Worm (Caenorhabditis elegans) whole organism, young adult: ENCODE results near the gene Y59H11AM.4.

Experiments used
- B0035.1 ChIP-seq: sonication (generic microtip); optimal IDR thresholded peaks from 2 replicates; lab custom pipeline; 2016; ENCODE audit warnings: missing genetic modification characterization, mild to moderate bottlenecking, missing compliant biosample characterization, missing genotype, missing genetic modification reagents
- C06A6.2 ChIP-seq: fragments of 200-800 bp; sonication (Bioruptor generic); conservative IDR thresholded peaks from 2 replicates; pipeline ENCODE4 v1.3.6; 2022; ENCODE audit warnings: missing genetic modification characterization, missing compliant biosample characterization
- C17E4.6 ChIP-seq: fragments of 200-800 bp; sonication (Bioruptor generic); IDR thresholded peaks from 2 replicates; pipeline ENCODE4 v1.3.6; 2022; ENCODE audit warnings: missing genetic modification reagents, missing genetic modification characterization, missing compliant biosample characterization
- F22D6.2 ChIP-seq: sonication (generic microtip); optimal IDR thresholded peaks from 2 replicates; lab custom pipeline; 2016; ENCODE audit warnings: mild to moderate bottlenecking, missing genetic modification characterization, missing compliant biosample characterization
- F23B12.7 ChIP-seq: sonication (generic microtip); optimal IDR thresholded peaks from 2 replicates; lab custom pipeline; 2017; ENCODE audit warnings: missing genetic modification characterization, mild to moderate bottlenecking, missing compliant biosample characterization, antibody characterized with exemption, moderate library complexity; ENCODE audit not compliant: insufficient read depth
- F33H1.4 ChIP-seq: fragments of 200-800 bp; sonication (Bioruptor generic); IDR thresholded peaks from 2 replicates; pipeline ENCODE4 v1.3.6; 2022; ENCODE audit warnings: missing genetic modification reagents, missing genetic modification characterization, missing compliant biosample characterization
- F37B4.10 ChIP-seq: fragments of 200-800 bp; sonication (Bioruptor generic); IDR thresholded peaks from 2 replicates; pipeline ENCODE4 v1.3.6; 2022; ENCODE audit warnings: missing genetic modification characterization, missing compliant biosample characterization
- F49E8.2 ChIP-seq: sonication (generic microtip); optimal IDR thresholded peaks from 3 replicates; lab custom pipeline; 2017; ENCODE audit warnings: missing genetic modification characterization, mild to moderate bottlenecking, missing compliant biosample characterization, antibody characterized with exemption, moderate library complexity; ENCODE audit not compliant: insufficient read depth
- F55B11.4 ChIP-seq: sonication (generic microtip); optimal IDR thresholded peaks from 2 replicates; lab custom pipeline; 2016; ENCODE audit warnings: missing compliant biosample characterization, missing genetic modification characterization, borderline replicate concordance; ENCODE audit not compliant: insufficient read depth
- K11D2.4 ChIP-seq: fragments of 200-800 bp; sonication (Bioruptor generic); IDR thresholded peaks from 2 replicates; pipeline ENCODE4 v1.3.6; 2022; ENCODE audit warnings: missing genetic modification reagents, missing genetic modification characterization, missing compliant biosample characterization
- K12H6.12 ChIP-seq: fragments of 200-800 bp; sonication (Bioruptor generic); optimal IDR thresholded peaks from 2 replicates; lab custom pipeline; 2018; ENCODE audit warnings: mild to moderate bottlenecking, missing genetic modification characterization, missing compliant biosample characterization
- Y53G8AR.9 ChIP-seq: fragments of 200-800 bp; sonication (Bioruptor generic); conservative IDR thresholded peaks from 2 replicates; pipeline ENCODE4 v1.3.6; 2022; ENCODE audit warnings: missing genetic modification reagents, missing genetic modification characterization, missing compliant biosample characterization
- Y95B8A.8 ChIP-seq: fragments of 200-800 bp; sonication (Bioruptor generic); IDR thresholded peaks from 2 replicates; pipeline ENCODE4 v1.3.6; 2022; ENCODE audit warnings: missing genetic modification reagents, missing genetic modification characterization, missing compliant biosample characterization
- aptf-2 ChIP-seq: fragments of 200-800 bp; sonication (Bioruptor generic); conservative IDR thresholded peaks from 2 replicates; pipeline ENCODE4 v1.3.6; 2022; ENCODE audit warnings: missing genetic modification reagents, missing genetic modification characterization, missing compliant biosample characterization
- cebp-1 ChIP-seq, 2 experiments: fragments of 200-800 bp in 1 of 2; sonication (Bioruptor generic) in 1 of 2; sonication (generic microtip) in 1 of 2; IDR thresholded peaks in 1 of 2; optimal IDR thresholded peaks in 1 of 2; 2 replicates each; pipeline versions ENCODE4 v1.3.6 to Lab custom; 2017 to 2022; ENCODE audit warnings: missing compliant biosample characterization in 2 of 2, missing genetic modification characterization in 2 of 2, mild to moderate bottlenecking in 1 of 2, missing genetic modification reagents in 1 of 2, moderate library complexity in 1 of 2
- ceh-40 ChIP-seq: fragments of 200-800 bp; sonication (Bioruptor generic); IDR thresholded peaks from 2 replicates; pipeline ENCODE4 v1.3.6; 2022; ENCODE audit warnings: missing genetic modification characterization, missing compliant biosample characterization
- ceh-91 ChIP-seq: fragments of 200-800 bp; sonication (Bioruptor generic); IDR thresholded peaks from 2 replicates; pipeline ENCODE4 v1.3.6; 2022; ENCODE audit warnings: missing genetic modification reagents, missing genetic modification characterization, missing compliant biosample characterization
- egl-44 ChIP-seq: fragments of 200-800 bp; sonication (Bioruptor generic); IDR thresholded peaks from 2 replicates; pipeline ENCODE4 v1.3.6; 2022; ENCODE audit warnings: missing genetic modification reagents, missing genetic modification characterization, missing compliant biosample characterization
- ets-4 ChIP-seq: fragments of 200-800 bp; sonication (Bioruptor generic); optimal IDR thresholded peaks from 2 replicates; lab custom pipeline; 2018; ENCODE audit warnings: mild to moderate bottlenecking, missing genetic modification characterization, missing compliant biosample characterization
- gei-17 ChIP-seq: fragments of 200-800 bp; sonication (Bioruptor generic); optimal IDR thresholded peaks from 2 replicates; lab custom pipeline; 2018; ENCODE audit warnings: mild to moderate bottlenecking, missing genetic modification characterization, missing compliant biosample characterization
- hmg-1.2 ChIP-seq: fragments of 200-800 bp; sonication (Bioruptor generic); IDR thresholded peaks from 2 replicates; pipeline ENCODE4 v1.3.6; 2022; ENCODE audit warnings: missing genetic modification reagents, missing genetic modification characterization, missing compliant biosample characterization
- hsf-1 ChIP-seq: fragments of 200-800 bp; sonication (Bioruptor generic); IDR thresholded peaks from 2 replicates; pipeline ENCODE4 v1.3.6; 2022; ENCODE audit warnings: missing genetic modification reagents, missing genetic modification characterization, missing compliant biosample characterization
- lag-1 ChIP-seq: fragments of 200-800 bp; sonication (Bioruptor generic); IDR thresholded peaks from 2 replicates; pipeline ENCODE4 v1.3.6; 2022; ENCODE audit warnings: missing genetic modification reagents, missing genetic modification characterization, missing compliant biosample characterization
- let-526 ChIP-seq: fragments of 200-800 bp; sonication (Bioruptor generic); IDR thresholded peaks from 2 replicates; pipeline ENCODE4 v1.3.6; 2022; ENCODE audit warnings: missing genetic modification reagents, missing genetic modification characterization, missing compliant biosample characterization
- let-607 ChIP-seq, 2 experiments: fragments of 200-800 bp in 1 of 2; sonication (Bioruptor generic) in 1 of 2; sonication (generic microtip) in 1 of 2; optimal IDR thresholded peaks; 2 replicates each; lab custom pipeline; 2016 to 2018; ENCODE audit warnings: mild to moderate bottlenecking in 2 of 2, missing compliant biosample characterization in 2 of 2, missing genetic modification characterization in 2 of 2, moderate library complexity in 2 of 2, missing genotype in 1 of 2
- lin-26 ChIP-seq: fragments of 200-800 bp; sonication (Bioruptor generic); IDR thresholded peaks from 2 replicates; pipeline ENCODE4 v1.3.6; 2022; ENCODE audit warnings: missing genetic modification reagents, missing genetic modification characterization, missing compliant biosample characterization
- lin-35 ChIP-seq, 3 experiments: fragments of 150-350 bp in 2 of 3; sonication (generic microtip) in 1 of 3; optimal IDR thresholded peaks; 2 replicates each; lab custom pipeline; 2014 to 2018; ENCODE audit warnings: missing biosample characterization in 3 of 3, missing genetic modification characterization in 3 of 3, missing genetic modification reagents in 3 of 3
- lin-54 ChIP-seq: fragments of 200-800 bp; sonication (Bioruptor generic); optimal IDR thresholded peaks from 2 replicates; lab custom pipeline; 2018; ENCODE audit warnings: mild to moderate bottlenecking, missing genetic modification characterization, missing compliant biosample characterization
- madf-10 ChIP-seq: sonication (generic microtip); optimal IDR thresholded peaks from 2 replicates; lab custom pipeline; 2016; ENCODE audit warnings: mild to moderate bottlenecking, missing genetic modification characterization, missing compliant biosample characterization
- nfyb-1 ChIP-seq: fragments of 200-800 bp; sonication (Bioruptor generic); IDR thresholded peaks from 2 replicates; pipeline ENCODE4 v1.3.6; 2022; ENCODE audit warnings: missing genetic modification reagents, missing genetic modification characterization, missing compliant biosample characterization
- nhr-80 ChIP-seq: sonication (generic microtip); optimal IDR thresholded peaks from 2 replicates; lab custom pipeline; 2016; ENCODE audit warnings: missing genetic modification characterization, missing compliant biosample characterization
- nhr-90 ChIP-seq: sonication (generic microtip); optimal IDR thresholded peaks from 2 replicates; lab custom pipeline; 2016; ENCODE audit warnings: missing genotype, mild to moderate bottlenecking, missing genetic modification characterization, missing compliant biosample characterization
- pha-4 ChIP-seq: fragments of 150-350 bp; sonication (generic microtip); optimal IDR thresholded peaks from 2 replicates; lab custom pipeline; 2014; ENCODE audit warnings: missing biosample characterization, missing genetic modification reagents, missing genetic modification characterization
- repo-1 ChIP-seq: sonication (generic microtip); optimal IDR thresholded peaks from 2 replicates; lab custom pipeline; 2017; ENCODE audit warnings: mild to moderate bottlenecking, missing genetic modification characterization, missing compliant biosample characterization
- sdz-38 ChIP-seq: sonication (generic microtip); optimal IDR thresholded peaks from 2 replicates; lab custom pipeline; 2016; ENCODE audit warnings: missing genotype, missing genetic modification characterization, missing compliant biosample characterization
- sea-2 ChIP-seq: fragments of 200-800 bp; sonication (Bioruptor generic); IDR thresholded peaks from 2 replicates; pipeline ENCODE4 v1.3.6; 2022; ENCODE audit warnings: missing genetic modification characterization, missing compliant biosample characterization
- snpc-1.3 ChIP-seq: sonication (generic microtip); optimal IDR thresholded peaks from 2 replicates; lab custom pipeline; 2017; ENCODE audit warnings: missing genetic modification characterization, mild to moderate bottlenecking, missing compliant biosample characterization, antibody characterized with exemption, moderate library complexity, missing genotype, missing genetic modification reagents; ENCODE audit not compliant: insufficient read depth
- snpc-4 ChIP-seq, 5 experiments: fragments of 150-350 bp in 1 of 5; sonication (generic microtip) in 4 of 5; optimal IDR thresholded peaks; 2 replicates each; lab custom pipeline; 2014 to 2018; ENCODE audit warnings: missing genetic modification characterization in 5 of 5, missing biosample characterization in 3 of 5, antibody characterized with exemption in 2 of 5, mild to moderate bottlenecking in 2 of 5, missing compliant biosample characterization in 2 of 5, missing genotype in 2 of 5, moderate library complexity in 2 of 5, missing genetic modification reagents in 1 of 5
- somi-1 ChIP-seq: fragments of 200-800 bp; sonication (Bioruptor generic); optimal IDR thresholded peaks from 2 replicates; lab custom pipeline; 2018; ENCODE audit warnings: mild to moderate bottlenecking, missing genetic modification characterization, missing compliant biosample characterization
- sptf-2 ChIP-seq: fragments of 200-800 bp; sonication (Bioruptor generic); optimal IDR thresholded peaks from 2 replicates; lab custom pipeline; 2018; ENCODE audit warnings: mild to moderate bottlenecking, missing genetic modification characterization, missing compliant biosample characterization
- tbp1 ChIP-seq: fragments of 200-800 bp; sonication (Bioruptor generic); optimal IDR thresholded peaks from 2 replicates; lab custom pipeline; 2018; ENCODE audit warnings: mild to moderate bottlenecking, missing genetic modification characterization, missing compliant biosample characterization
- tlf-1 ChIP-seq: fragments of 200-800 bp; sonication (Bioruptor generic); optimal IDR thresholded peaks from 2 replicates; lab custom pipeline; 2018; ENCODE audit warnings: mild to moderate bottlenecking, missing genetic modification characterization, missing compliant biosample characterization
- unc-62 ChIP-seq: fragments of 150-350 bp; optimal IDR thresholded peaks from 2 replicates; lab custom pipeline; 2014; ENCODE audit warnings: missing biosample characterization, missing genetic modification reagents, missing genetic modification characterization
- ztf-22 ChIP-seq: fragments of 200-800 bp; sonication (Bioruptor generic); optimal IDR thresholded peaks from 2 replicates; lab custom pipeline; 2018; ENCODE audit warnings: mild to moderate bottlenecking, missing genetic modification characterization, moderate library complexity, missing compliant biosample characterization
- ztf-26 ChIP-seq: sonication (generic microtip); optimal IDR thresholded peaks from 2 replicates; lab custom pipeline; 2017; ENCODE audit warnings: missing genetic modification characterization, missing compliant biosample characterization
- ztf-3 ChIP-seq: fragments of 200-800 bp; sonication (Bioruptor generic); optimal IDR thresholded peaks from 2 replicates; lab custom pipeline; 2018; ENCODE audit warnings: mild to moderate bottlenecking, missing genetic modification characterization, missing compliant biosample characterization

The Y59H11AM.4 gene

ce11 chrIV:8527598-8528012 lies 42.5 kb downstream of the Y59H11AM.4 start:
- TF ChIP-seq C17E4.6 (no peak), ets-4 (peak; percentile 97), nfyb-1 (GFP tag; lab: Robert Waterston, UW) (peak; percentile 86), somi-1 (GFP tag; lab: Kevin White, UChicago) (peak; percentile 96), F22D6.2 (tag; lab: Kevin White, UChicago) (peak; percentile 93), tlf-1 (peak; percentile 87), sptf-2 (GFP tag; lab: Kevin White, UChicago) (peak; percentile 22), aptf-2 (GFP tag; lab: Robert Waterston, UW) (no peak), repo-1 (peak; percentile 43), ztf-26 (tag; lab: Kevin White, UChicago) (peak; percentile 93), sea-2 (no peak), ceh-40 (GFP tag; lab: Robert Waterston, UW) (no peak), Y95B8A.8 (GFP tag; lab: Robert Waterston, UW) (0 out of 2 replicates have a peak, but pooled peaks have one; percentile 16), lag-1 (GFP tag; lab: Robert Waterston, UW) (no peak), let-607 (tag; optimal IDR thresholded peaks at IDR 0.05; lab: Kevin White, UChicago) (peak; percentile 29 to 90), egl-44 (GFP tag; lab: Robert Waterston, UW) (peak; percentile 85; the same call in 1 of the 2 replicates), sdz-38 (tag; lab: Kevin White, UChicago) (no peak), gei-17 (peak; percentile 70), cebp-1 (GFP tag; IDR thresholded peaks at IDR 0.05; lab: Robert Waterston, UW) (no peak), cebp-1 (tag; optimal IDR thresholded peaks at IDR 0.05; lab: Kevin White, UChicago) (peak; percentile 84), ceh-91 (no peak), tbp1 (GFP tag; lab: Kevin White, UChicago) (peak; percentile 68), unc-62 (GFP tag; lab: Kevin White, UChicago) (peak; percentile 57), F55B11.4 (no peak), madf-10 (tag; lab: Kevin White, UChicago) (peak; percentile 86), F23B12.7 (tag; lab: Kevin White, UChicago) (no peak), C06A6.2 (GFP tag; lab: Robert Waterston, UW) (peak; percentile 90), K11D2.4 (GFP tag; lab: Robert Waterston, UW) (peak; percentile 62; the same call in 1 of the 2 replicates), B0035.1 (tag; lab: Kevin White, UChicago) (peak; percentile 68), F49E8.2 (tag; lab: Kevin White, UChicago) (no peak), nhr-90 (peak; percentile 88), ztf-22 (peak; percentile 99), F37B4.10 (GFP tag; lab: Robert Waterston, UW) (0 out of 2 replicates have a peak, but pooled peaks have one; percentile 66), lin-54 (GFP tag; lab: Kevin White, UChicago) (peak; percentile 16), F33H1.4 (GFP tag; lab: Robert Waterston, UW) (no peak), K12H6.12 (tag; lab: Kevin White, UChicago) (peak; percentile 67), ztf-3 (GFP tag; lab: Kevin White, UChicago) (peak; percentile 61), nhr-80 (tag; lab: Kevin White, UChicago) (peak; percentile 99), let-526 (0 out of 2 replicates have a peak, but pooled peaks have one; percentile 58), lin-26 (GFP tag; lab: Robert Waterston, UW) (0 out of 2 replicates have a peak, but pooled peaks have one; percentile 17), hsf-1 (GFP tag; lab: Robert Waterston, UW) (peak; percentile 70; the same call in 1 of the 2 replicates), lin-35 (GFP tag; optimal IDR thresholded peaks at IDR 0.05; lab: Kevin White, UChicago) (peak in 1 of 3 experiments; percentile 14), pha-4 (tag; lab: Kevin White, UChicago) (peak; percentile 78), hmg-1.2 (GFP tag; lab: Robert Waterston, UW) (peak; percentile 75), snpc-4 (GFP tag; optimal IDR thresholded peaks at IDR 0.05; lab: Kevin White, UChicago) (no peak), snpc-4 (tag; optimal IDR thresholded peaks at IDR 0.05; lab: Kevin White, UChicago) (peak in 3 of 4 experiments; percentile 13 to 68 (median 59)), snpc-1.3 (tag; lab: Kevin White, UChicago) (no peak), Y53G8AR.9 (peak; percentile 74; the same call in 1 of the 2 replicates)
